Fruit fly (Drosophila melanogaster) whole organism, embryonic: ENCODE data around the gene CG14958.

Experiments used
- Abd-B ChIP-seq: fragments of 200-800 bp; sonication (Bioruptor generic); optimal IDR thresholded peaks from 2 replicates; lab custom pipeline; 2018; ENCODE audit warnings: missing biosample characterization, mild to moderate bottlenecking, missing genetic modification characterization, moderate library complexity
- B-H1 ChIP-seq: fragments of 200-800 bp; sonication (Bioruptor generic); IDR thresholded peaks from 3 replicates; pipeline ENCODE4 v1.3.6; 2022; ENCODE audit warnings: missing biosample characterization, missing genetic modification characterization
- CG10274 ChIP-seq: fragments of 200-800 bp; sonication (Bioruptor generic); optimal IDR thresholded peaks from 3 replicates; lab custom pipeline; 2017; ENCODE audit warnings: missing biosample characterization, mild to moderate bottlenecking, missing genetic modification characterization
- CG10366 ChIP-seq: fragments of 200-800 bp; sonication (Bioruptor generic); IDR thresholded peaks from 2 replicates; pipeline ENCODE4 v1.3.6; 2022; ENCODE audit warnings: missing biosample characterization, missing genetic modification characterization
- CG11085 ChIP-seq: fragments of 200-800 bp; sonication (Bioruptor generic); IDR thresholded peaks from 2 replicates; pipeline ENCODE4 v1.3.6; 2022; ENCODE audit warnings: missing biosample characterization, missing genetic modification characterization
- CG11456 ChIP-seq: fragments of 200-800 bp; sonication (Bioruptor generic); IDR thresholded peaks from 3 replicates; pipeline ENCODE4 v1.3.6; 2022; ENCODE audit warnings: missing biosample characterization, missing genetic modification characterization
- CG11696 ChIP-seq: fragments of 200-800 bp; sonication (Bioruptor generic); IDR thresholded peaks from 2 replicates; pipeline ENCODE4 v1.3.6; 2022; ENCODE audit warnings: missing biosample characterization, missing genetic modification characterization
- CG12299 ChIP-seq: fragments of 200-800 bp; sonication (Bioruptor generic); optimal IDR thresholded peaks from 2 replicates; lab custom pipeline; 2018; ENCODE audit warnings: missing biosample characterization, mild to moderate bottlenecking, missing genetic modification characterization
- CG14710 ChIP-seq: fragments of 200-800 bp; sonication (Bioruptor generic); optimal IDR thresholded peaks from 3 replicates; lab custom pipeline; 2019; ENCODE audit warnings: missing biosample characterization, mild to moderate bottlenecking, missing genetic modification characterization, moderate library complexity
- CG14965 ChIP-seq: fragments of 200-800 bp; sonication (Bioruptor generic); optimal IDR thresholded peaks from 2 replicates; lab custom pipeline; 2016; ENCODE audit warnings: missing biosample characterization, missing genetic modification characterization, borderline replicate concordance
- CG15073 ChIP-seq: fragments of 200-800 bp; sonication (Bioruptor generic); optimal IDR thresholded peaks from 2 replicates; lab custom pipeline; 2016; ENCODE audit warnings: missing biosample characterization, missing genetic modification characterization
- CG1529 ChIP-seq: fragments of 200-800 bp; sonication (Bioruptor generic); optimal IDR thresholded peaks from 3 replicates; lab custom pipeline; 2018; ENCODE audit warnings: missing biosample characterization, missing genetic modification characterization
- CG15479 ChIP-seq: fragments of 200-800 bp; sonication (Bioruptor generic); optimal IDR thresholded peaks from 3 replicates; lab custom pipeline; 2019; ENCODE audit warnings: missing biosample characterization, mild to moderate bottlenecking, missing genetic modification characterization, moderate library complexity
- CG17186 ChIP-seq: fragments of 200-800 bp; sonication (Bioruptor generic); optimal IDR thresholded peaks from 3 replicates; lab custom pipeline; 2017; ENCODE audit warnings: missing biosample characterization, missing genetic modification reagents, missing genetic modification characterization
- CG17328 ChIP-seq: fragments of 200-800 bp; sonication (Bioruptor generic); IDR thresholded peaks from 2 replicates; pipeline ENCODE4 v1.3.6; 2022; ENCODE audit warnings: missing biosample characterization, missing genetic modification characterization
- CG6175 ChIP-seq: fragments of 200-800 bp; sonication (Bioruptor generic); IDR thresholded peaks from 3 replicates; pipeline ENCODE4 v1.3.6; 2022; ENCODE audit warnings: missing biosample characterization, missing genetic modification characterization
- CG6254 ChIP-seq: fragments of 200-800 bp; sonication (Bioruptor generic); optimal IDR thresholded peaks from 3 replicates; lab custom pipeline; 2017; ENCODE audit warnings: mild to moderate bottlenecking, missing biosample characterization, missing genetic modification reagents, missing genetic modification characterization
- CG7372 ChIP-seq: fragments of 200-800 bp; sonication (Bioruptor generic); IDR thresholded peaks from 2 replicates; pipeline ENCODE4 v1.3.6; 2022; ENCODE audit warnings: missing biosample characterization, missing genetic modification characterization
- CrebB ChIP-seq: fragments of 200-800 bp; sonication (Bioruptor generic); optimal IDR thresholded peaks from 3 replicates; lab custom pipeline; 2018; ENCODE audit warnings: missing biosample characterization, mild to moderate bottlenecking, missing genetic modification characterization
- D19B ChIP-seq: fragments of 200-800 bp; sonication (Bioruptor generic); optimal IDR thresholded peaks from 2 replicates; lab custom pipeline; 2017; ENCODE audit warnings: missing biosample characterization, mild to moderate bottlenecking, missing genetic modification characterization
- Dad ChIP-seq: fragments of 200-800 bp; sonication (Bioruptor generic); optimal IDR thresholded peaks from 3 replicates; lab custom pipeline; 2016; ENCODE audit warnings: missing biosample characterization, missing genetic modification characterization
- Doc2 ChIP-seq: fragments of 200-800 bp; sonication (Bioruptor generic); IDR thresholded peaks from 2 replicates; pipeline ENCODE4 v1.3.6; 2022; ENCODE audit warnings: missing biosample characterization, missing genetic modification characterization
- Ets65A ChIP-seq: fragments of 200-800 bp; sonication (Bioruptor generic); peaks from one replicate; lab custom pipeline; 2016; ENCODE audit warnings: missing biosample characterization, missing genetic modification characterization
- H2.0 ChIP-seq: fragments of 200-800 bp; sonication (Bioruptor generic); IDR thresholded peaks from 2 replicates; pipeline ENCODE4 v1.3.6; 2022; ENCODE audit warnings: missing biosample characterization, missing genetic modification characterization
- Hmr ChIP-seq: fragments of 200-800 bp; sonication (Bioruptor generic); optimal IDR thresholded peaks from 3 replicates; lab custom pipeline; 2017; ENCODE audit warnings: mild to moderate bottlenecking, missing biosample characterization, missing genetic modification reagents, missing genetic modification characterization
- Hr39 ChIP-seq: fragments of >200 bp; optimal IDR thresholded peaks from 2 replicates; lab custom pipeline; 2017
- PHDP ChIP-seq: fragments of 200-800 bp; sonication (Bioruptor generic); optimal IDR thresholded peaks from 3 replicates; lab custom pipeline; 2018; ENCODE audit warnings: missing biosample characterization, mild to moderate bottlenecking, missing genetic modification characterization, moderate library complexity
- Rfx ChIP-seq: fragments of 200-800 bp; sonication (Bioruptor generic); IDR thresholded peaks from 2 replicates; pipeline ENCODE4 v1.3.6; 2022; ENCODE audit warnings: missing biosample characterization, missing genetic modification characterization
- Sin3A ChIP-seq: fragments of >200 bp; optimal IDR thresholded peaks from 2 replicates; lab custom pipeline; 2018
- Sox100B ChIP-seq: fragments of 200-800 bp; sonication (Bioruptor generic); optimal IDR thresholded peaks from 3 replicates; lab custom pipeline; 2018; ENCODE audit warnings: missing biosample characterization, mild to moderate bottlenecking, missing genetic modification characterization
- Spps ChIP-seq: fragments of 200-800 bp; sonication (Bioruptor generic); optimal IDR thresholded peaks from 2 replicates; lab custom pipeline; 2018; ENCODE audit warnings: missing biosample characterization, mild to moderate bottlenecking, missing genetic modification characterization
- Tbp ChIP-seq: fragments of >200 bp; optimal IDR thresholded peaks from 2 replicates; lab custom pipeline; 2018; ENCODE audit warnings: missing biosample characterization, missing genetic modification characterization
- Xrp1 ChIP-seq: fragments of 200-800 bp; sonication (Bioruptor generic); IDR thresholded peaks from 2 replicates; pipeline ENCODE4 v1.3.6; 2022; ENCODE audit warnings: missing biosample characterization, missing genetic modification characterization
- bab2 ChIP-seq: fragments of 200-800 bp; sonication (Bioruptor generic); optimal IDR thresholded peaks from 2 replicates; lab custom pipeline; 2016; ENCODE audit warnings: missing biosample characterization, missing genetic modification characterization
- crc ChIP-seq: fragments of 200-800 bp; sonication (Bioruptor generic); optimal IDR thresholded peaks from 2 replicates; lab custom pipeline; 2016; ENCODE audit warnings: missing biosample characterization, missing genetic modification characterization
- crol ChIP-seq: fragments of 200-800 bp; sonication (Bioruptor generic); IDR thresholded peaks from 2 replicates; pipeline ENCODE4 v1.3.6; 2022; ENCODE audit warnings: missing biosample characterization, missing genetic modification characterization
- danr ChIP-seq: fragments of 200-800 bp; sonication (Bioruptor generic); IDR thresholded peaks from 2 replicates; pipeline ENCODE4 v1.3.6; 2022; ENCODE audit warnings: missing biosample characterization, missing genetic modification characterization
- dmrt11E ChIP-seq: fragments of 200-800 bp; sonication (Bioruptor generic); optimal IDR thresholded peaks from 3 replicates; lab custom pipeline; 2018; ENCODE audit warnings: missing biosample characterization, mild to moderate bottlenecking, missing genetic modification characterization, moderate library complexity
- eyg ChIP-seq: fragments of 200-800 bp; sonication (Bioruptor generic); optimal IDR thresholded peaks from 3 replicates; lab custom pipeline; 2016; ENCODE audit warnings: missing biosample characterization, missing genetic modification characterization
- fd96Cb ChIP-seq: fragments of 200-800 bp; sonication (Bioruptor generic); optimal IDR thresholded peaks from 2 replicates; lab custom pipeline; 2018; ENCODE audit warnings: missing biosample characterization, mild to moderate bottlenecking, missing genetic modification characterization, moderate library complexity
- hb ChIP-seq: fragments of 200-800 bp; sonication (Bioruptor generic); IDR thresholded peaks from 3 replicates; pipeline ENCODE4 v1.3.6; 2022; ENCODE audit warnings: missing biosample characterization, missing genetic modification characterization; ENCODE audit not compliant: partially characterized antibody
- ind ChIP-seq: fragments of 200-800 bp; sonication (Bioruptor generic); optimal IDR thresholded peaks from 3 replicates; lab custom pipeline; 2016; ENCODE audit warnings: missing biosample characterization, missing genetic modification characterization
- insv ChIP-seq, 2 experiments: fragments of 200-800 bp; sonication (Bioruptor generic); optimal IDR thresholded peaks; 3 replicates each; lab custom pipeline; 2016 to 2018; ENCODE audit warnings: missing biosample characterization in 2 of 2, missing genetic modification characterization in 2 of 2
- kni ChIP-seq: fragments of 200-800 bp; sonication (Bioruptor generic); optimal IDR thresholded peaks from 3 replicates; lab custom pipeline; 2017; ENCODE audit warnings: mild to moderate bottlenecking, missing biosample characterization, missing genetic modification reagents, missing genetic modification characterization
- luna ChIP-seq: fragments of 200-800 bp; sonication (Bioruptor generic); optimal IDR thresholded peaks from 2 replicates; lab custom pipeline; 2016; ENCODE audit warnings: missing biosample characterization, missing genetic modification characterization
- onecut ChIP-seq: fragments of 200-800 bp; sonication (Bioruptor generic); IDR thresholded peaks from 2 replicates; pipeline ENCODE4 v1.3.6; 2022; ENCODE audit warnings: missing biosample characterization, missing genetic modification characterization
- pan ChIP-seq, 4 experiments: fragments of >200 bp in 3 of 4; fragments of 200-800 bp in 1 of 4; sonication (Bioruptor generic) in 1 of 4; optimal IDR thresholded peaks in 3 of 4; IDR thresholded peaks in 1 of 4; 2 replicates each; pipeline versions ENCODE4 v1.3.6 to Lab custom; 2017 to 2022; ENCODE audit warnings: missing biosample characterization in 2 of 4, missing genetic modification characterization in 2 of 4, mixed read lengths in 1 of 4
- repo ChIP-seq: fragments of 200-800 bp; sonication (Bioruptor generic); optimal IDR thresholded peaks from 2 replicates; lab custom pipeline; 2016; ENCODE audit warnings: missing biosample characterization, missing genetic modification characterization
- sc ChIP-seq, 3 experiments: fragments of >200 bp in 2 of 3; fragments of 200-800 bp in 1 of 3; sonication (Bioruptor generic) in 1 of 3; optimal IDR thresholded peaks; 2 replicates in 2 of 3; 3 replicates in 1 of 3; lab custom pipeline; 2017; ENCODE audit warnings: mild to moderate bottlenecking in 1 of 3, missing biosample characterization in 1 of 3, missing genetic modification characterization in 1 of 3, missing genetic modification reagents in 1 of 3
- sisA ChIP-seq: fragments of 200-800 bp; sonication (Bioruptor generic); IDR thresholded peaks from 2 replicates; pipeline ENCODE4 v1.3.6; 2022; ENCODE audit warnings: missing biosample characterization, missing genetic modification characterization
- sr ChIP-seq: fragments of 200-800 bp; sonication (Bioruptor generic); IDR thresholded peaks from 3 replicates; pipeline ENCODE4 v1.3.6; 2022; ENCODE audit warnings: missing biosample characterization, missing genetic modification characterization

Gene CG14958

dm6 chr3L:3179474-3179873 lies 10.3 kb upstream of the CG14958 start (continued):
- peak; percentile 40 for TF ChIP-seq CG15073 (GFP tag; lab: Kevin White, UChicago)
- TF ChIP-seq hb: no peak
- TF ChIP-seq pan (optimal IDR thresholded peaks at IDR 0.05; lab: Kevin White, UChicago): no peak
- TF ChIP-seq pan (GFP tag; optimal IDR thresholded peaks at IDR 0.05 in 1 of 2, IDR thresholded peaks at IDR 0.05 in 1 of 2): peak in 1 of 2 experiments; percentile 92
- TF ChIP-seq CG14965 (GFP tag; lab: Kevin White, UChicago): peak; percentile 50
- peak; percentile 78 for TF ChIP-seq CG6175 (GFP tag; lab: Robert Waterston, UW)
- peak; percentile 90 for TF ChIP-seq B-H1 (GFP tag; lab: Robert Waterston, UW)
- TF ChIP-seq Hr39 (lab: Kevin White, UChicago): no peak
- peak; percentile 78 for TF ChIP-seq eyg
- peak; percentile 78 for TF ChIP-seq crc (GFP tag; lab: Kevin White, UChicago)
- peak; percentile 99 for TF ChIP-seq CG11696 (GFP tag; lab: Robert Waterston, UW)
- peak; percentile 96 for TF ChIP-seq Xrp1 (GFP tag; lab: Robert Waterston, UW)
- TF ChIP-seq repo: peak; percentile 80
- peak; percentile 94 for TF ChIP-seq Rfx (GFP tag; lab: Robert Waterston, UW)
- TF ChIP-seq CG17328 (GFP tag; lab: Robert Waterston, UW): peak; percentile 89
- TF ChIP-seq fd96Cb (tag; lab: Kevin White, UChicago): peak; percentile 87
- no peak for TF ChIP-seq Sin3A (lab: Kevin White, UChicago)
- peak; percentile 85 for TF ChIP-seq dmrt11E (tag; lab: Kevin White, UChicago)
- TF ChIP-seq CG11456 (GFP tag; lab: Robert Waterston, UW): peak; percentile 92
- TF ChIP-seq CG6254 (GFP tag; lab: Kevin White, UChicago): peak; percentile 88
- TF ChIP-seq PHDP (tag; lab: Kevin White, UChicago): peak; percentile 92
- TF ChIP-seq Hmr (GFP tag; lab: Kevin White, UChicago): peak; percentile 89
- TF ChIP-seq CG12299 (tag; lab: Kevin White, UChicago): peak; percentile 66
- TF ChIP-seq CG7372 (GFP tag; lab: Robert Waterston, UW): peak; percentile 81
- TF ChIP-seq H2.0 (GFP tag; lab: Robert Waterston, UW): peak; percentile 78
- TF ChIP-seq CG10366: peak; percentile 77
- TF ChIP-seq Sox100B (GFP tag; lab: Kevin White, UChicago): no peak
- TF ChIP-seq D19B (GFP tag; lab: Kevin White, UChicago): peak; percentile 83
- TF ChIP-seq onecut (GFP tag; lab: Robert Waterston, UW): peak; percentile 80
- TF ChIP-seq CG10274: peak; percentile 60
- TF ChIP-seq luna (GFP tag; lab: Kevin White, UChicago): peak; percentile 41
- peak; percentile 83 for TF ChIP-seq CG14710
- peak; percentile 86 for TF ChIP-seq Spps (tag; lab: Kevin White, UChicago)
- no peak for TF ChIP-seq crol (GFP tag; lab: Robert Waterston, UW)
- no peak for TF ChIP-seq CG15479
- TF ChIP-seq sisA (GFP tag; lab: Robert Waterston, UW): peak; percentile 84
- peak; percentile 8 for TF ChIP-seq kni (GFP tag; lab: Kevin White, UChicago)
- peak; percentile 62 for TF ChIP-seq CG1529 (GFP tag; lab: Kevin White, UChicago)
- peak; percentile 75 for TF ChIP-seq Doc2 (GFP tag; lab: Robert Waterston, UW)
- TF ChIP-seq sc (optimal IDR thresholded peaks at IDR 0.05; lab: Kevin White, UChicago): no peak
- TF ChIP-seq sc (GFP tag; optimal IDR thresholded peaks at IDR 0.05; lab: Kevin White, UChicago): peak; percentile 50
- peak; percentile 79 for TF ChIP-seq CG11085 (GFP tag; lab: Robert Waterston, UW)
- peak; percentile 75 for TF ChIP-seq danr (GFP tag; lab: Robert Waterston, UW)
- peak; percentile 88 for TF ChIP-seq bab2
- peak; percentile 85 for TF ChIP-seq ind (GFP tag; lab: Kevin White, UChicago)
- peak; percentile 48 for TF ChIP-seq Abd-B (GFP tag; lab: Kevin White, UChicago)
- peak; percentile 18 for TF ChIP-seq CG17186 (GFP tag; lab: Kevin White, UChicago)
- TF ChIP-seq Tbp (GFP tag; lab: Kevin White, UChicago): no peak
- TF ChIP-seq Ets65A: peak; percentile 86
- peak; percentile 78 for TF ChIP-seq Dad (GFP tag; lab: Kevin White, UChicago)
- peak; percentile 46; the same call in 1 of the 3 replicates for TF ChIP-seq sr (GFP tag; lab: Robert Waterston, UW)
- peak; percentile 70 for TF ChIP-seq CrebB (tag; lab: Kevin White, UChicago)
- TF ChIP-seq insv (GFP tag; optimal IDR thresholded peaks at IDR 0.05; lab: Kevin White, UChicago): no peak
